Worm (Caenorhabditis elegans): ENCODE measurements around the gene Y43F8C.3.

Y43F8C.3 gene

DNA sequence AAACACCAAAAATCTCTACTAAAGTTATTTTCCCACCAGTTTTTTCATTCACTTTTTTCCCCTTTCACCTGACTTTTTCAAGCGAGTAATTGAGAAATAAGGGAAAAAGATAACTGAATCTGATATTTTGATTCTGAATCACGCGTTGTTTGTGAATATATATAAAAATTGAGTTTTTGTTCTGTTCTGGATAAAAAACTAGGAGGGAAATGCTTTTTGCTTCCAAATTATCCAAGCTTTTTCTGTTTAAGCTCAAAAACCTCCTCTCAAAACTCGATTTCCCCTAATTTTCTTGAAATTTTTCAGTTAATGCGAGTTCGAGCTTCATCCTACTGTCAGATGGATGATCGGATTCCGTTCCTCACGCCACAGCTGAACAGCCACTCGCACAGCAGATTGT lies 57.3 kb downstream of the Y43F8C.3 start, which contains the start of gene kcnl-1:
Gene kcnl-1, plus strand, starts transcription at position 301 of the 400 bp plus-strand sequence.
- TF ChIP-seq fkh-10 (GFP tag; optimal IDR thresholded peaks at IDR 0.05) (no peak), mec-3 (tag; optimal IDR thresholded peaks at IDR 0.05; ENCODE audit: borderline replicate concordance) (no peak), hlh-30 (tag; optimal IDR thresholded peaks at IDR 0.05; ENCODE audit: insufficient read depth) (no peak), hlh-6 (tag; optimal IDR thresholded peaks at IDR 0.05) (no peak), ceh-9 (tag; optimal IDR thresholded peaks at IDR 0.05) (no peak), nfya-1 (tag; optimal IDR thresholded peaks at IDR 0.05) (no peak), K09A11.1 (tag; optimal IDR thresholded peaks at IDR 0.05; ENCODE audit: insufficient read depth) (no peak), ceh-31 (tag; optimal IDR thresholded peaks at IDR 0.05) (no peak), lim-6 (tag; optimal IDR thresholded peaks at IDR 0.05) (no peak), ceh-2 (tag; optimal IDR thresholded peaks at IDR 0.05) (no peak), fkh-6 (tag; optimal IDR thresholded peaks at IDR 0.05) (no peak), ceh-48 (tag; optimal IDR thresholded peaks at IDR 0.05) (no peak), ceh-22 (tag; optimal IDR thresholded peaks at IDR 0.05) (no peak)
